Fruit fly (Drosophila melanogaster) whole organism, embryonic: ENCODE results near the gene CG10761.
A peak's percentile ranks its signal among the peaks of the same experiment; 100 is the strongest.

Source experiments
- Atf6 ChIP-seq: fragments of 200-800 bp; sonication (Bioruptor generic); IDR thresholded peaks from 2 replicates; pipeline ENCODE4 v1.3.6; 2022; ENCODE audit warnings: missing biosample characterization, missing genetic modification characterization
- CG10274 ChIP-seq: fragments of 200-800 bp; sonication (Bioruptor generic); optimal IDR thresholded peaks from 3 replicates; lab custom pipeline; 2017; ENCODE audit warnings: missing biosample characterization, mild to moderate bottlenecking, missing genetic modification characterization
- CG11560 ChIP-seq: fragments of 200-800 bp; sonication (Bioruptor generic); IDR thresholded peaks from 3 replicates; pipeline ENCODE4 v1.3.6; 2022; ENCODE audit warnings: missing biosample characterization, missing genetic modification characterization
- CG12942 ChIP-seq: fragments of 200-800 bp; sonication (Bioruptor generic); optimal IDR thresholded peaks from 3 replicates; lab custom pipeline; 2016; ENCODE audit warnings: missing biosample characterization, missing genetic modification characterization
- CG13624 ChIP-seq: fragments of 200-800 bp; sonication (Bioruptor generic); optimal IDR thresholded peaks from 2 replicates; lab custom pipeline; 2016; ENCODE audit warnings: missing biosample characterization, missing genetic modification characterization
- CG15011 ChIP-seq: fragments of 200-800 bp; sonication (Bioruptor generic); optimal IDR thresholded peaks from 3 replicates; lab custom pipeline; 2018; ENCODE audit warnings: missing biosample characterization, mild to moderate bottlenecking, missing genetic modification characterization
- CG15479 ChIP-seq: fragments of 200-800 bp; sonication (Bioruptor generic); optimal IDR thresholded peaks from 3 replicates; lab custom pipeline; 2019; ENCODE audit warnings: missing biosample characterization, mild to moderate bottlenecking, missing genetic modification characterization, moderate library complexity
- CG16815 ChIP-seq: fragments of 200-800 bp; sonication (Bioruptor generic); optimal IDR thresholded peaks from 3 replicates; lab custom pipeline; 2017; ENCODE audit warnings: missing biosample characterization, mild to moderate bottlenecking, missing genetic modification characterization
- CG17359 ChIP-seq: fragments of 200-800 bp; sonication (Bioruptor generic); optimal IDR thresholded peaks from 3 replicates; lab custom pipeline; 2018; ENCODE audit warnings: missing biosample characterization, mild to moderate bottlenecking, missing genetic modification characterization, moderate library complexity
- CG2199 ChIP-seq: fragments of 200-800 bp; sonication (Bioruptor generic); IDR thresholded peaks from 3 replicates; pipeline ENCODE4 v1.3.6; 2022; ENCODE audit warnings: missing biosample characterization, missing genetic modification characterization
- CG30403 ChIP-seq: fragments of 200-800 bp; sonication (Bioruptor generic); optimal IDR thresholded peaks from 3 replicates; lab custom pipeline; 2016; ENCODE audit warnings: missing biosample characterization, missing genetic modification characterization
- CG33213 ChIP-seq: fragments of 200-800 bp; sonication (Bioruptor generic); optimal IDR thresholded peaks from 3 replicates; lab custom pipeline; 2016; ENCODE audit warnings: missing biosample characterization, missing genetic modification characterization
- CG3407 ChIP-seq: fragments of 200-800 bp; sonication (Bioruptor generic); optimal IDR thresholded peaks from 2 replicates; lab custom pipeline; 2018; ENCODE audit warnings: missing biosample characterization, mild to moderate bottlenecking, missing genetic modification characterization
- CG34422 ChIP-seq: fragments of 200-800 bp; sonication (Bioruptor generic); IDR thresholded peaks from 3 replicates; pipeline ENCODE4 v1.3.6; 2022; ENCODE audit warnings: missing biosample characterization, missing genetic modification characterization
- CG4820 ChIP-seq: fragments of 200-800 bp; sonication (Bioruptor generic); optimal IDR thresholded peaks from 3 replicates; lab custom pipeline; 2016; ENCODE audit warnings: missing biosample characterization, missing genetic modification characterization
- CG6791 ChIP-seq: fragments of 200-800 bp; sonication (Bioruptor generic); IDR thresholded peaks from 3 replicates; pipeline ENCODE4 v1.3.6; 2022; ENCODE audit warnings: missing biosample characterization, missing genetic modification characterization; ENCODE audit not compliant: partially characterized antibody
- CG8281 ChIP-seq: fragments of 200-800 bp; sonication (Bioruptor generic); optimal IDR thresholded peaks from 2 replicates; lab custom pipeline; 2018; ENCODE audit warnings: missing biosample characterization, mild to moderate bottlenecking, missing genetic modification characterization, moderate library complexity
- CG9437 ChIP-seq: fragments of 200-800 bp; sonication (Bioruptor generic); optimal IDR thresholded peaks from 2 replicates; lab custom pipeline; 2018; ENCODE audit warnings: missing biosample characterization, mild to moderate bottlenecking, missing genetic modification characterization
- CG9876 ChIP-seq: fragments of 200-800 bp; sonication (Bioruptor generic); optimal IDR thresholded peaks from 2 replicates; lab custom pipeline; 2016; ENCODE audit warnings: missing biosample characterization, missing genetic modification characterization
- CTCF ChIP-seq: fragments of 200-800 bp; sonication (Bioruptor generic); optimal IDR thresholded peaks from 2 replicates; lab custom pipeline; 2017; ENCODE audit warnings: missing biosample characterization, mild to moderate bottlenecking, missing genetic modification characterization, moderate library complexity
- E2f1 ChIP-seq: fragments of 200-800 bp; sonication (Bioruptor generic); IDR thresholded peaks from 2 replicates; pipeline ENCODE4 v1.3.6; 2022; ENCODE audit warnings: missing biosample characterization, missing genetic modification characterization
- E2f2 ChIP-seq: fragments of 200-800 bp; sonication (Bioruptor generic); IDR thresholded peaks from 2 replicates; pipeline ENCODE4 v1.3.6; 2022; ENCODE audit warnings: missing biosample characterization, missing genetic modification characterization
- Ets97D ChIP-seq: fragments of 200-800 bp; sonication (Bioruptor generic); optimal IDR thresholded peaks from 3 replicates; lab custom pipeline; 2016; ENCODE audit warnings: missing biosample characterization, missing genetic modification characterization
- HHEX ChIP-seq: fragments of 200-800 bp; sonication (Bioruptor generic); optimal IDR thresholded peaks from 3 replicates; lab custom pipeline; 2017; ENCODE audit warnings: missing biosample characterization, mild to moderate bottlenecking, missing genetic modification characterization, missing genetic modification reagents
- HLH3B ChIP-seq: fragments of 200-800 bp; sonication (Bioruptor generic); IDR thresholded peaks from 2 replicates; pipeline ENCODE4 v1.3.6; 2022; ENCODE audit warnings: missing biosample characterization, missing genetic modification characterization
- HLH54F ChIP-seq: fragments of 200-800 bp; sonication (Bioruptor generic); optimal IDR thresholded peaks from 3 replicates; lab custom pipeline; 2016; ENCODE audit warnings: missing biosample characterization, missing genetic modification characterization
- HmgZ ChIP-seq: fragments of 200-800 bp; sonication (Bioruptor generic); optimal IDR thresholded peaks from 2 replicates; lab custom pipeline; 2018; ENCODE audit warnings: missing biosample characterization, mild to moderate bottlenecking, missing genetic modification characterization
- Hmx ChIP-seq: fragments of 200-800 bp; sonication (Bioruptor generic); optimal IDR thresholded peaks from 2 replicates; lab custom pipeline; 2016; ENCODE audit warnings: missing biosample characterization, missing genetic modification characterization
- Hr39 ChIP-seq: fragments of >200 bp; optimal IDR thresholded peaks from 2 replicates; lab custom pipeline; 2017
- MBD-R2 ChIP-seq: fragments of 200-800 bp; sonication (Bioruptor generic); IDR thresholded peaks from 2 replicates; pipeline ENCODE4 v1.3.6; 2022; ENCODE audit warnings: missing biosample characterization, missing genetic modification characterization
- Neu2 ChIP-seq: fragments of 200-800 bp; sonication (Bioruptor generic); optimal IDR thresholded peaks from 3 replicates; lab custom pipeline; 2016; ENCODE audit warnings: missing biosample characterization, missing genetic modification characterization, borderline replicate concordance
- Oli ChIP-seq: fragments of 200-800 bp; sonication (Bioruptor generic); optimal IDR thresholded peaks from 2 replicates; lab custom pipeline; 2018; ENCODE audit warnings: missing biosample characterization, mild to moderate bottlenecking, missing genetic modification characterization, moderate library complexity
- Scr ChIP-seq: fragments of 200-800 bp; sonication (Bioruptor generic); IDR thresholded peaks from 2 replicates; pipeline ENCODE4 v1.3.6; 2022; ENCODE audit warnings: missing biosample characterization, missing genetic modification characterization; ENCODE audit not compliant: partially characterized antibody
- Usf ChIP-seq: fragments of 200-800 bp; sonication (Bioruptor generic); optimal IDR thresholded peaks from 2 replicates; lab custom pipeline; 2017; ENCODE audit warnings: missing genotype, missing biosample characterization, missing genetic modification characterization
- al ChIP-seq: fragments of 200-800 bp; sonication (Bioruptor generic); IDR thresholded peaks from 2 replicates; pipeline ENCODE4 v1.3.6; 2022; ENCODE audit warnings: missing biosample characterization, missing genetic modification characterization
- caup ChIP-seq: fragments of 200-800 bp; sonication (Bioruptor generic); optimal IDR thresholded peaks from 3 replicates; lab custom pipeline; 2017; ENCODE audit warnings: missing biosample characterization, mild to moderate bottlenecking, missing genetic modification characterization, moderate library complexity; ENCODE audit not compliant: severe bottlenecking
- cg ChIP-seq: fragments of 200-800 bp; sonication (Bioruptor generic); optimal IDR thresholded peaks from 3 replicates; lab custom pipeline; 2019; ENCODE audit warnings: missing biosample characterization, mild to moderate bottlenecking, missing genetic modification characterization, moderate library complexity
- chif ChIP-seq, 2 experiments: fragments of 200-800 bp; sonication (Bioruptor generic); optimal IDR thresholded peaks; 3 replicates each; lab custom pipeline; 2016; ENCODE audit warnings: missing biosample characterization in 2 of 2, missing genetic modification characterization in 2 of 2
- ci ChIP-seq: fragments of 200-800 bp; sonication (Bioruptor generic); IDR thresholded peaks from 3 replicates; pipeline ENCODE4 v1.3.6; 2022; ENCODE audit warnings: missing biosample characterization, missing genetic modification characterization
- gfzf ChIP-seq: fragments of 200-800 bp; sonication (Bioruptor generic); optimal IDR thresholded peaks from 2 replicates; lab custom pipeline; 2016; ENCODE audit warnings: missing biosample characterization, mild to moderate bottlenecking, missing genetic modification characterization, moderate library complexity
- lab ChIP-seq: fragments of 200-800 bp; sonication (Bioruptor generic); optimal IDR thresholded peaks from 3 replicates; lab custom pipeline; 2017; ENCODE audit warnings: missing biosample characterization, missing genetic modification characterization, mild to moderate bottlenecking, moderate library complexity, missing genetic modification reagents
- pnt ChIP-seq: fragments of 200-800 bp; sonication (Bioruptor generic); optimal IDR thresholded peaks from 3 replicates; lab custom pipeline; 2016; ENCODE audit warnings: missing biosample characterization, missing genetic modification characterization
- rib ChIP-seq: fragments of 200-800 bp; sonication (Bioruptor generic); IDR thresholded peaks from 2 replicates; pipeline ENCODE4 v1.3.6; 2022; ENCODE audit warnings: missing biosample characterization, missing genetic modification characterization
- row ChIP-seq: fragments of 200-800 bp; sonication (Bioruptor generic); IDR thresholded peaks from 3 replicates; pipeline ENCODE4 v1.3.6; 2022; ENCODE audit warnings: missing biosample characterization, missing genetic modification characterization
- run ChIP-seq: fragments of 200-800 bp; sonication (Bioruptor generic); optimal IDR thresholded peaks from 3 replicates; lab custom pipeline; 2018; ENCODE audit warnings: missing biosample characterization, mild to moderate bottlenecking, missing genetic modification characterization
- shn ChIP-seq: fragments of 200-800 bp; sonication (Bioruptor generic); optimal IDR thresholded peaks from 3 replicates; lab custom pipeline; 2016; ENCODE audit warnings: missing biosample characterization, missing genetic modification characterization
- sna ChIP-seq: fragments of 200-800 bp; sonication (Bioruptor generic); IDR thresholded peaks from 2 replicates; pipeline ENCODE4 v1.3.6; 2022; ENCODE audit warnings: missing biosample characterization, missing genetic modification characterization; ENCODE audit not compliant: partially characterized antibody
- so ChIP-seq: fragments of 200-800 bp; sonication (Bioruptor generic); IDR thresholded peaks from 3 replicates; pipeline ENCODE4 v1.3.6; 2022; ENCODE audit warnings: missing biosample characterization, missing genetic modification characterization
- toy ChIP-seq: fragments of 200-800 bp; sonication (Bioruptor generic); IDR thresholded peaks from 2 replicates; pipeline ENCODE4 v1.3.6; 2022; ENCODE audit warnings: missing biosample characterization, missing genetic modification characterization
- vvl ChIP-seq: fragments of 200-800 bp; sonication (Bioruptor generic); IDR thresholded peaks from 2 replicates; pipeline ENCODE4 v1.3.6; 2022; ENCODE audit warnings: missing biosample characterization, missing genetic modification characterization
- z ChIP-seq: fragments of 200-800 bp; sonication (Bioruptor generic); IDR thresholded peaks from 3 replicates; pipeline ENCODE4 v1.3.6; 2022; ENCODE audit warnings: missing biosample characterization, missing genetic modification characterization
- zen ChIP-seq: fragments of 200-800 bp; sonication (Bioruptor generic); optimal IDR thresholded peaks from 3 replicates; lab custom pipeline; 2018; ENCODE audit warnings: missing biosample characterization, mild to moderate bottlenecking, missing genetic modification characterization, moderate library complexity
- zen2 ChIP-seq: fragments of 200-800 bp; sonication (Bioruptor generic); IDR thresholded peaks from 3 replicates; pipeline ENCODE4 v1.3.6; 2022; ENCODE audit warnings: missing biosample characterization, missing genetic modification characterization; ENCODE audit not compliant: partially characterized antibody

CG10761 gene

DNA sequence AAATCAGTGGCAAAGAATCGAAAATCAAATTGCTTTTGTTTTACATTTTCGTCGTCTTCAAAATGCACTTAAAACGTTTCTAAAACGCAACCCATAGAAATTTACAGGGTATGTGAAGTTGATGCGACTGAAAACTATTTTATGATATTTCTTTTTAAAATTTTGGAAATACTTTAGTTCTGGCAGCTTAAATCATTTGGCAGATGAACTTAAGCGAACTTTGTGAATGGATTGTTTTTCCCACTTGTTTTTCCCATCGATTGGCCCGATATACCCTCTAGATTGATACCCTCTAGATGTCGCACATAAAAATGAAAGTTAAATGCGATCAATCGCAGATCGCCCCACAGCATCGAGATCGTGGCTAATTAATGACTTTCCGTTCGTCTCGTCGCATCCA lies 36.4 kb downstream of the CG10761 start (continued):
- TF ChIP-seq chif (GFP tag; optimal IDR thresholded peaks at IDR 0.05; lab: Kevin White, UChicago) (peak; percentile 23 to 71), Neu2 (no peak), ci (GFP tag; lab: Robert Waterston, UW) (peak; percentile 89), CG15479 (no peak), vvl (GFP tag; lab: Robert Waterston, UW) (peak; percentile 72), CG6791 (GFP tag; lab: Robert Waterston, UW) (no peak), toy (GFP tag; lab: Robert Waterston, UW) (no peak), CG4820 (GFP tag; lab: Kevin White, UChicago) (peak; percentile 53), run (tag; lab: Kevin White, UChicago) (no peak), CTCF (no peak), E2f1 (GFP tag; lab: Robert Waterston, UW) (peak; percentile 43), gfzf (GFP tag; lab: Kevin White, UChicago) (no peak), row (GFP tag; lab: Robert Waterston, UW) (peak; percentile 67), cg (GFP tag; lab: Kevin White, UChicago) (no peak), CG9876 (no peak), CG16815 (no peak), sna (no peak), Atf6 (GFP tag; lab: Robert Waterston, UW) (no peak; the same call in 1 of the 2 replicates), z (GFP tag; lab: Robert Waterston, UW) (no peak), Oli (peak; percentile 68), CG3407 (GFP tag; lab: Kevin White, UChicago) (peak; percentile 51), Hr39 (no peak), CG13624 (GFP tag; lab: Kevin White, UChicago) (no peak), Scr (GFP tag; lab: Robert Waterston, UW) (no peak), rib (GFP tag; lab: Robert Waterston, UW) (no peak), lab (peak; percentile 0), CG33213 (GFP tag; lab: Kevin White, UChicago) (no peak), zen2 (no peak), CG15011 (GFP tag; lab: Kevin White, UChicago) (no peak), Usf (GFP tag; lab: Kevin White, UChicago) (no peak), zen (tag; lab: Kevin White, UChicago) (peak; percentile 56), HLH54F (GFP tag; lab: Kevin White, UChicago) (no peak), CG34422 (GFP tag; lab: Robert Waterston, UW) (peak; percentile 70; the same call in 2 of the 3 replicates), CG11560 (tag; lab: Robert Waterston, UW) (no peak), CG17359 (tag; lab: Kevin White, UChicago) (peak; percentile 81), E2f2 (GFP tag; lab: Robert Waterston, UW) (peak; percentile 29; the same call in 1 of the 2 replicates), HmgZ (tag; lab: Kevin White, UChicago) (no peak), CG2199 (GFP tag; lab: Robert Waterston, UW) (no peak), so (GFP tag; lab: Robert Waterston, UW) (no peak), pnt (GFP tag; lab: Kevin White, UChicago) (peak; percentile 17), Hmx (GFP tag; lab: Kevin White, UChicago) (no peak), CG9437 (GFP tag; lab: Kevin White, UChicago) (peak; percentile 2), caup (no peak), MBD-R2 (no peak), CG30403 (GFP tag; lab: Kevin White, UChicago) (peak; percentile 50), HHEX (GFP tag; lab: Kevin White, UChicago) (peak; percentile 17), CG8281 (no peak), al (no peak), HLH3B (GFP tag; lab: Robert Waterston, UW) (peak; percentile 74), CG12942 (GFP tag; lab: Kevin White, UChicago) (no peak), CG10274 (GFP tag; lab: Kevin White, UChicago) (no peak), shn (GFP tag; lab: Kevin White, UChicago) (peak; percentile 21), Ets97D (no peak)
